Worm (Caenorhabditis elegans) whole organism, L4/young adult: Measurements from ENCODE around the gene ogt-1.

Source experiments
- W03F9.2 ChIP-seq: fragments of 150-350 bp; optimal IDR thresholded peaks from 2 replicates; lab custom pipeline; 2014; ENCODE audit warnings: missing biosample characterization, missing genetic modification characterization
- dao-5 ChIP-seq: sonication (generic microtip); optimal IDR thresholded peaks from 2 replicates; lab custom pipeline; 2016; ENCODE audit warnings: missing genotype, missing genetic modification characterization, moderate library complexity, missing compliant biosample characterization
- him-1 ChIP-seq: sonication (generic microtip); optimal IDR thresholded peaks from 2 replicates; lab custom pipeline; 2016; ENCODE audit warnings: missing genotype, missing genetic modification reagents, missing genetic modification characterization, missing compliant biosample characterization

ce11 chrIII:7136015-7136414 lies 17.6 kb downstream of the ogt-1 start, which contains the start of gene B0280.17:
- TF ChIP-seq W03F9.2 (no peak), dao-5 (tag; lab: Kevin White, UChicago) (no peak), him-1 (tag; lab: Kevin White, UChicago) (no peak)
